Fruit fly (Drosophila melanogaster) whole organism, embryonic: ENCODE data around the gene Hpd.
A peak's percentile ranks its signal among the peaks of the same experiment; 100 is the strongest.

Source experiments
- Abd-B ChIP-seq: fragments of 200-800 bp; sonication (Bioruptor generic); optimal IDR thresholded peaks from 2 replicates; lab custom pipeline; 2018; ENCODE audit warnings: missing biosample characterization, mild to moderate bottlenecking, missing genetic modification characterization, moderate library complexity
- Bdp1 ChIP-seq: fragments of 200-800 bp; sonication (Bioruptor generic); optimal IDR thresholded peaks from 3 replicates; lab custom pipeline; 2016; ENCODE audit warnings: missing biosample characterization, missing genetic modification characterization
- CG10321 ChIP-seq: fragments of 200-800 bp; sonication (Bioruptor generic); IDR thresholded peaks from 2 replicates; pipeline ENCODE4 v1.3.6; 2022; ENCODE audit warnings: missing biosample characterization, missing genetic modification characterization
- CG11247 ChIP-seq: fragments of 200-800 bp; sonication (Bioruptor generic); IDR thresholded peaks from 2 replicates; pipeline ENCODE4 v1.3.6; 2022; ENCODE audit warnings: missing biosample characterization, missing genetic modification characterization
- CG14710 ChIP-seq: fragments of 200-800 bp; sonication (Bioruptor generic); optimal IDR thresholded peaks from 3 replicates; lab custom pipeline; 2019; ENCODE audit warnings: missing biosample characterization, mild to moderate bottlenecking, missing genetic modification characterization, moderate library complexity
- CG17328 ChIP-seq: fragments of 200-800 bp; sonication (Bioruptor generic); IDR thresholded peaks from 2 replicates; pipeline ENCODE4 v1.3.6; 2022; ENCODE audit warnings: missing biosample characterization, missing genetic modification characterization
- CG18011 ChIP-seq: fragments of 200-800 bp; sonication (Bioruptor generic); optimal IDR thresholded peaks from 2 replicates; lab custom pipeline; 2017; ENCODE audit warnings: missing biosample characterization, missing genetic modification characterization, mild to moderate bottlenecking, moderate library complexity, missing genotype
- CG2120 ChIP-seq: fragments of 200-800 bp; sonication (Bioruptor generic); optimal IDR thresholded peaks from 3 replicates; lab custom pipeline; 2016; ENCODE audit warnings: missing biosample characterization, missing genetic modification characterization
- CG32772 ChIP-seq: fragments of 200-800 bp; sonication (Bioruptor generic); IDR thresholded peaks from 2 replicates; pipeline ENCODE4 v1.3.6; 2022; ENCODE audit warnings: missing biosample characterization, missing genetic modification characterization
- CG3281 ChIP-seq: fragments of 200-800 bp; sonication (Bioruptor generic); optimal IDR thresholded peaks from 3 replicates; lab custom pipeline; 2017; ENCODE audit warnings: missing biosample characterization, mild to moderate bottlenecking, missing genetic modification characterization
- CG3407 ChIP-seq: fragments of 200-800 bp; sonication (Bioruptor generic); optimal IDR thresholded peaks from 2 replicates; lab custom pipeline; 2018; ENCODE audit warnings: missing biosample characterization, mild to moderate bottlenecking, missing genetic modification characterization
- CG3995 ChIP-seq: fragments of 200-800 bp; sonication (Bioruptor generic); optimal IDR thresholded peaks from 3 replicates; lab custom pipeline; 2016; ENCODE audit warnings: missing biosample characterization, missing genetic modification characterization
- CG5245 ChIP-seq: fragments of 200-800 bp; sonication (Bioruptor generic); optimal IDR thresholded peaks from 3 replicates; lab custom pipeline; 2016; ENCODE audit warnings: missing biosample characterization, missing genetic modification characterization
- CG6254 ChIP-seq: fragments of 200-800 bp; sonication (Bioruptor generic); optimal IDR thresholded peaks from 3 replicates; lab custom pipeline; 2017; ENCODE audit warnings: mild to moderate bottlenecking, missing biosample characterization, missing genetic modification reagents, missing genetic modification characterization
- CG6654 ChIP-seq: fragments of 200-800 bp; sonication (Bioruptor generic); optimal IDR thresholded peaks from 2 replicates; lab custom pipeline; 2017; ENCODE audit warnings: missing biosample characterization, mild to moderate bottlenecking, missing genetic modification characterization
- CG6813 ChIP-seq: fragments of 200-800 bp; sonication (Bioruptor generic); optimal IDR thresholded peaks from 2 replicates; lab custom pipeline; 2017; ENCODE audit warnings: missing biosample characterization, missing genetic modification characterization, mild to moderate bottlenecking, moderate library complexity, missing genetic modification reagents
- CG7928 ChIP-seq: fragments of 200-800 bp; sonication (Bioruptor generic); optimal IDR thresholded peaks from 2 replicates; lab custom pipeline; 2017; ENCODE audit warnings: missing biosample characterization, mild to moderate bottlenecking, missing genetic modification characterization
- CrebB ChIP-seq: fragments of 200-800 bp; sonication (Bioruptor generic); optimal IDR thresholded peaks from 3 replicates; lab custom pipeline; 2018; ENCODE audit warnings: missing biosample characterization, mild to moderate bottlenecking, missing genetic modification characterization
- D19B ChIP-seq: fragments of 200-800 bp; sonication (Bioruptor generic); optimal IDR thresholded peaks from 2 replicates; lab custom pipeline; 2017; ENCODE audit warnings: missing biosample characterization, mild to moderate bottlenecking, missing genetic modification characterization
- Doc3 ChIP-seq: fragments of 200-800 bp; sonication (Bioruptor generic); IDR thresholded peaks from 3 replicates; pipeline ENCODE4 v1.3.6; 2022; ENCODE audit warnings: missing biosample characterization, missing genetic modification characterization; ENCODE audit not compliant: partially characterized antibody
- Drgx ChIP-seq: fragments of 200-800 bp; sonication (Bioruptor generic); IDR thresholded peaks from 2 replicates; pipeline ENCODE4 v1.3.6; 2022; ENCODE audit warnings: missing biosample characterization, missing genetic modification characterization
- E2f1 ChIP-seq: fragments of 200-800 bp; sonication (Bioruptor generic); IDR thresholded peaks from 2 replicates; pipeline ENCODE4 v1.3.6; 2022; ENCODE audit warnings: missing biosample characterization, missing genetic modification characterization
- Med ChIP-seq: fragments of 200-800 bp; sonication (Bioruptor generic); peaks from one replicate; lab custom pipeline; 2016; ENCODE audit warnings: missing biosample characterization, missing genetic modification characterization, mild to moderate bottlenecking, inconsistent platforms, moderate library complexity
- Oli ChIP-seq: fragments of 200-800 bp; sonication (Bioruptor generic); optimal IDR thresholded peaks from 2 replicates; lab custom pipeline; 2018; ENCODE audit warnings: missing biosample characterization, mild to moderate bottlenecking, missing genetic modification characterization, moderate library complexity
- Rfx ChIP-seq: fragments of 200-800 bp; sonication (Bioruptor generic); IDR thresholded peaks from 2 replicates; pipeline ENCODE4 v1.3.6; 2022; ENCODE audit warnings: missing biosample characterization, missing genetic modification characterization
- Six4 ChIP-seq: fragments of 200-800 bp; sonication (Bioruptor generic); optimal IDR thresholded peaks from 2 replicates; lab custom pipeline; 2016; ENCODE audit warnings: missing biosample characterization, missing genetic modification characterization
- ab ChIP-seq: fragments of 200-800 bp; sonication (Bioruptor generic); optimal IDR thresholded peaks from 2 replicates; lab custom pipeline; 2016; ENCODE audit warnings: missing biosample characterization, missing genetic modification characterization
- ac ChIP-seq: fragments of 200-800 bp; sonication (Bioruptor generic); optimal IDR thresholded peaks from 3 replicates; lab custom pipeline; 2017; ENCODE audit warnings: missing biosample characterization, mild to moderate bottlenecking, missing genetic modification characterization
- bcd ChIP-seq: fragments of 200-800 bp; sonication (Bioruptor generic); optimal IDR thresholded peaks from 2 replicates; lab custom pipeline; 2017; ENCODE audit warnings: missing biosample characterization, mild to moderate bottlenecking, missing genetic modification characterization
- bowl ChIP-seq: fragments of 200-800 bp; sonication (Bioruptor generic); IDR thresholded peaks from 2 replicates; pipeline ENCODE4 v1.3.6; 2022; ENCODE audit warnings: missing biosample characterization, missing genetic modification characterization
- cad ChIP-seq: fragments of >200 bp; optimal IDR thresholded peaks from 2 replicates; lab custom pipeline; 2017; ENCODE audit warnings: missing biosample characterization, missing genetic modification characterization
- caup ChIP-seq: fragments of 200-800 bp; sonication (Bioruptor generic); optimal IDR thresholded peaks from 3 replicates; lab custom pipeline; 2017; ENCODE audit warnings: missing biosample characterization, mild to moderate bottlenecking, missing genetic modification characterization, moderate library complexity; ENCODE audit not compliant: severe bottlenecking
- cg ChIP-seq: fragments of 200-800 bp; sonication (Bioruptor generic); optimal IDR thresholded peaks from 3 replicates; lab custom pipeline; 2019; ENCODE audit warnings: missing biosample characterization, mild to moderate bottlenecking, missing genetic modification characterization, moderate library complexity
- cwo ChIP-seq: fragments of 200-800 bp; sonication (Bioruptor generic); optimal IDR thresholded peaks from 3 replicates; lab custom pipeline; 2017; ENCODE audit warnings: missing biosample characterization, missing genetic modification characterization, mild to moderate bottlenecking, moderate library complexity, missing genetic modification reagents
- dimm ChIP-seq: fragments of 200-800 bp; sonication (Bioruptor generic); IDR thresholded peaks from 2 replicates; pipeline ENCODE4 v1.3.6; 2022; ENCODE audit warnings: missing biosample characterization, missing genetic modification characterization
- emc ChIP-seq: fragments of 200-800 bp; sonication (Bioruptor generic); optimal IDR thresholded peaks from 2 replicates; lab custom pipeline; 2016; ENCODE audit warnings: missing biosample characterization, missing genetic modification characterization
- gro ChIP-seq: fragments of 200-800 bp; sonication (Bioruptor generic); optimal IDR thresholded peaks from 2 replicates; lab custom pipeline; 2016; ENCODE audit warnings: missing biosample characterization, missing genetic modification characterization
- klu ChIP-seq: fragments of 200-800 bp; sonication (Bioruptor generic); IDR thresholded peaks from 2 replicates; pipeline ENCODE4 v1.3.6; 2022; ENCODE audit warnings: missing biosample characterization, missing genetic modification characterization
- mirr ChIP-seq: fragments of 200-800 bp; sonication (Bioruptor generic); optimal IDR thresholded peaks from 3 replicates; lab custom pipeline; 2018; ENCODE audit warnings: missing biosample characterization, mild to moderate bottlenecking, missing genetic modification characterization
- nau ChIP-seq: fragments of 200-800 bp; sonication (Bioruptor generic); optimal IDR thresholded peaks from 3 replicates; lab custom pipeline; 2017; ENCODE audit warnings: missing biosample characterization, mild to moderate bottlenecking, missing genetic modification characterization, missing genetic modification reagents
- p53 ChIP-seq: fragments of 200-800 bp; sonication (Bioruptor generic); optimal IDR thresholded peaks from 2 replicates; lab custom pipeline; 2016; ENCODE audit warnings: missing biosample characterization, missing genetic modification characterization
- pfk ChIP-seq: fragments of 200-800 bp; sonication (Bioruptor generic); optimal IDR thresholded peaks from 2 replicates; lab custom pipeline; 2018; ENCODE audit warnings: missing biosample characterization, mild to moderate bottlenecking, missing genetic modification characterization, moderate library complexity
- phol ChIP-seq: fragments of 200-800 bp; sonication (Bioruptor generic); optimal IDR thresholded peaks from 3 replicates; lab custom pipeline; 2018; ENCODE audit warnings: missing biosample characterization, mild to moderate bottlenecking, missing genetic modification characterization, moderate library complexity
- sc ChIP-seq, 3 experiments: fragments of >200 bp in 2 of 3; fragments of 200-800 bp in 1 of 3; sonication (Bioruptor generic) in 1 of 3; optimal IDR thresholded peaks; 2 replicates in 2 of 3; 3 replicates in 1 of 3; lab custom pipeline; 2017; ENCODE audit warnings: mild to moderate bottlenecking in 1 of 3, missing biosample characterization in 1 of 3, missing genetic modification characterization in 1 of 3, missing genetic modification reagents in 1 of 3
- sd ChIP-seq: fragments of 200-800 bp; sonication (Bioruptor generic); optimal IDR thresholded peaks from 3 replicates; lab custom pipeline; 2018; ENCODE audit warnings: missing biosample characterization, mild to moderate bottlenecking, missing genetic modification characterization, moderate library complexity
- sna ChIP-seq: fragments of 200-800 bp; sonication (Bioruptor generic); IDR thresholded peaks from 2 replicates; pipeline ENCODE4 v1.3.6; 2022; ENCODE audit warnings: missing biosample characterization, missing genetic modification characterization; ENCODE audit not compliant: partially characterized antibody
- tin ChIP-seq: fragments of 200-800 bp; sonication (Bioruptor generic); optimal IDR thresholded peaks from 3 replicates; lab custom pipeline; 2016; ENCODE audit warnings: missing biosample characterization, missing genetic modification characterization
- trem ChIP-seq: fragments of 200-800 bp; optimal IDR thresholded peaks from 3 replicates; lab custom pipeline; 2019; ENCODE audit warnings: missing biosample characterization, mild to moderate bottlenecking, missing genetic modification characterization, moderate library complexity
- trh ChIP-seq: fragments of 200-800 bp; sonication (Bioruptor generic); optimal IDR thresholded peaks from 2 replicates; lab custom pipeline; 2016; ENCODE audit warnings: missing biosample characterization, missing genetic modification characterization
- wek ChIP-seq: fragments of 200-800 bp; sonication (Bioruptor generic); optimal IDR thresholded peaks from 3 replicates; lab custom pipeline; 2018; ENCODE audit warnings: missing biosample characterization, mild to moderate bottlenecking, missing genetic modification characterization, moderate library complexity

Gene Hpd

dm6 chr3L:20440902-20441429 lies 1.3 kb upstream of the Hpd start (continued):
- TF ChIP-seq pfk: no peak
- TF ChIP-seq Abd-B: no peak
- TF ChIP-seq bowl (GFP tag; lab: Robert Waterston, UW): no peak
- no peak for TF ChIP-seq D19B
- no peak for TF ChIP-seq sc (optimal IDR thresholded peaks at IDR 0.05; lab: Kevin White, UChicago)
- TF ChIP-seq sc (GFP tag; optimal IDR thresholded peaks at IDR 0.05; lab: Kevin White, UChicago): no peak
- TF ChIP-seq sd (tag; lab: Kevin White, UChicago): peak; percentile 5
- TF ChIP-seq Med (GFP tag; lab: Kevin White, UChicago): peak; percentile 74
- TF ChIP-seq caup (GFP tag; lab: Kevin White, UChicago): no peak
- TF ChIP-seq Rfx (GFP tag; lab: Robert Waterston, UW): 0 out of 2 replicates have a peak, but pooled peaks have one; percentile 5
- no peak for TF ChIP-seq CG3995
- no peak for TF ChIP-seq CG6654 (GFP tag; lab: Kevin White, UChicago)
- no peak for TF ChIP-seq sna (GFP tag; lab: Robert Waterston, UW)
- 0 out of 2 replicates have a peak, but pooled peaks have one; percentile 9 for TF ChIP-seq CG11247 (GFP tag; lab: Robert Waterston, UW)
- TF ChIP-seq emc (GFP tag; lab: Kevin White, UChicago): no peak
- TF ChIP-seq CG3407 (GFP tag; lab: Kevin White, UChicago): no peak
- no peak for TF ChIP-seq CG6813
- TF ChIP-seq Six4 (GFP tag; lab: Kevin White, UChicago): no peak
- no peak for TF ChIP-seq cad (GFP tag; lab: Kevin White, UChicago)
- TF ChIP-seq tin (GFP tag; lab: Kevin White, UChicago): no peak
- no peak for TF ChIP-seq ab (GFP tag; lab: Kevin White, UChicago)
- no peak for TF ChIP-seq p53 (GFP tag; lab: Kevin White, UChicago)
- TF ChIP-seq CG17328 (GFP tag; lab: Robert Waterston, UW): no peak
- TF ChIP-seq Doc3 (GFP tag; lab: Robert Waterston, UW): no peak
- no peak for TF ChIP-seq CG3281 (GFP tag; lab: Kevin White, UChicago)
- no peak for TF ChIP-seq CG32772 (GFP tag; lab: Robert Waterston, UW)
- TF ChIP-seq CrebB (tag; lab: Kevin White, UChicago): no peak
- peak; percentile 37 for TF ChIP-seq gro
- no peak for TF ChIP-seq trem (tag; lab: Kevin White, UChicago)
- TF ChIP-seq dimm (GFP tag; lab: Robert Waterston, UW): no peak
- no peak for TF ChIP-seq bcd
- TF ChIP-seq Bdp1 (GFP tag; lab: Kevin White, UChicago): no peak
- TF ChIP-seq CG7928: no peak
- no peak for TF ChIP-seq klu (GFP tag; lab: Robert Waterston, UW)
- TF ChIP-seq mirr: peak; percentile 53
- no peak for TF ChIP-seq phol (tag; lab: Kevin White, UChicago)
- no peak for TF ChIP-seq Oli (tag; lab: Kevin White, UChicago)
- TF ChIP-seq CG10321: no peak
- TF ChIP-seq E2f1: no peak
- no peak for TF ChIP-seq trh (GFP tag; lab: Kevin White, UChicago)
- peak; percentile 17 for TF ChIP-seq cwo (GFP tag; lab: Kevin White, UChicago)
- TF ChIP-seq cg: no peak
- TF ChIP-seq CG2120 (GFP tag; lab: Kevin White, UChicago): no peak
- TF ChIP-seq nau (GFP tag; lab: Kevin White, UChicago): peak; percentile 92
- no peak for TF ChIP-seq Drgx (GFP tag; lab: Robert Waterston, UW)
- TF ChIP-seq wek (GFP tag; lab: Kevin White, UChicago): no peak
- TF ChIP-seq ac (GFP tag; lab: Kevin White, UChicago): no peak
- no peak for TF ChIP-seq CG18011 (GFP tag; lab: Kevin White, UChicago)
- no peak for TF ChIP-seq CG5245 (GFP tag; lab: Kevin White, UChicago)
- no peak for TF ChIP-seq CG14710 (tag; lab: Kevin White, UChicago)
- TF ChIP-seq CG6254: no peak
